Fruit fly (Drosophila melanogaster) S2 (cell line): ENCODE measurements around the gene CG6661.

ENCODE experiments used
- CG8478 ChIP-seq: fragments of >200 bp; optimal IDR thresholded peaks from 2 replicates; lab custom pipeline; 2018
- CTCF ChIP-seq, 2 experiments: fragments of >200 bp; optimal IDR thresholded peaks; 2 replicates each; lab custom pipeline; 2018

CG6661 gene

DNA sequence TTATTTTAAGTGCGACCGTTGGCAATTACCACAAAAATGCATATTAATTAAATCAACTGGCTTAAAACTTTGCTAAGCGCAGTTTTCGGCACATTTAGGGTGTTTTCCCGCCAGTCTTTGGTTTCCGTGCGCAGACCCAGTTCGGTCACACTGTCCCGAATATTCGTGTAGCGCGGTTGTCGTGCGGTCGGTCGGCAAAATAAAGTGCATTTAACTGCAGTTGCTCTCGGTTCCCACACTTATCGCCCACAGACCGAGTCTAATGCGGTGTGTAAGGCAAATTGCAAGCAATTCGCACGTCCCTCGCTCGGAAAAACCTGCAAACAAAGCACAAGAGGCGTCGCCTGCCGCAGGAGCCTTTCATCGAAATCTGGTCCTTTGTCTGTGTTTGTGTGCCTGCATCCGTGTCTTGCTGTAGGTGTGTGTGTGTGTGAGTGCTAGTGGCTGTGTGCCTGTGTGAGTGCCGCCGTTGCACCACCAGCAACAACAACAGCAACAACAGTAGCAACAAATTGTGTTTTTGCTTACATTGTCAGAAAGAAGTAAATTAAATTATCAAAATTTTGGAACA, 18.6 kb downstream of the CG6661 start, which contains the start of the genes CG13484 and Frl:
CG13484 (minus strand) TSS at position 7 of the 571 bp plus-strand sequence.
Frl (plus strand) TSS at position 143 of the 571 bp plus-strand sequence.
- peak; percentile 12 to 37 for TF ChIP-seq CTCF (optimal IDR thresholded peaks at IDR 0.05; lab: Kevin White, UChicago)
- TF ChIP-seq CG8478 (lab: Kevin White, UChicago) = no peak

DNA sequence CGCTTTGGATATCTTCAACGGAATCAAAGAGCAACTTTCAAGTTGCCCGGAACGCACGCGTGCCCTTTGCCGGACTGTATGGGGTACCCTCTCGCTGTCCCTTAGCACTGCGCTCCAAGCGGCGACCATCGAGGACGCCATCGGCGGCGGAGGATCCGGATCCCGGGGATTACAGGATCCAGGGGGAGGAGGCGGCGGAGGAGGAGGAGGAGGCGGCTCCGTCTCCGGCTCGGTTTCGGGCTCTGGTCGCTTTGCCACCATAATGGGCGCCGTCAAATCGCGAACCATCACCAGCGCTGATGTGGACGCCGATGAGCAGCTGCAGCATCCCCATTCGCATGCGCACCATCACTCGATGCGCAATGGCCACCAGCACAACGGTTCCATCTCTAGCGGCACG, 19.2 kb downstream of the CG6661 start:
- TF ChIP-seq CG8478 (lab: Kevin White, UChicago) = no peak
- no peak for TF ChIP-seq CTCF (optimal IDR thresholded peaks at IDR 0.05; lab: Kevin White, UChicago)

DNA sequence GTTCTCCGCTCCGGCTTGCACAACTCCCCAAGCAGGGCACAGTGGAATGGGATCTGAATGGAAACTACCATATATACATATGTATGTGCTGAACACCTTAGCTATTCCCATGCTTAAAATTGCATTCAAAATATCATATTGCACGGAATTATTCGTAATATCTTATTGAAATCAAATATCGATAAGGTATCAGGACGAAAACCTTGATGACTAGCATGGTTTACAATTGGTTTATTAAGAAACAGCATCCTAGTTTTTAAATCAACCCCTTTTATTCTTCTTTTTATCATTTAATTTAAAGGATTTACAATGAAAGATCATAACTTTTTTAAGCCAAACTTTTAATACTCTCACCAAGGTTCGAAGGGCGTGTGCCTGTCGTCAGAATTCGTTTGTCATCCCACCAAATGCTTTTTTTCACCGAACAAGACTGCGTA, 20.7 kb downstream of the CG6661 start:
- TF ChIP-seq CG8478 (lab: Kevin White, UChicago) = no peak

DNA sequence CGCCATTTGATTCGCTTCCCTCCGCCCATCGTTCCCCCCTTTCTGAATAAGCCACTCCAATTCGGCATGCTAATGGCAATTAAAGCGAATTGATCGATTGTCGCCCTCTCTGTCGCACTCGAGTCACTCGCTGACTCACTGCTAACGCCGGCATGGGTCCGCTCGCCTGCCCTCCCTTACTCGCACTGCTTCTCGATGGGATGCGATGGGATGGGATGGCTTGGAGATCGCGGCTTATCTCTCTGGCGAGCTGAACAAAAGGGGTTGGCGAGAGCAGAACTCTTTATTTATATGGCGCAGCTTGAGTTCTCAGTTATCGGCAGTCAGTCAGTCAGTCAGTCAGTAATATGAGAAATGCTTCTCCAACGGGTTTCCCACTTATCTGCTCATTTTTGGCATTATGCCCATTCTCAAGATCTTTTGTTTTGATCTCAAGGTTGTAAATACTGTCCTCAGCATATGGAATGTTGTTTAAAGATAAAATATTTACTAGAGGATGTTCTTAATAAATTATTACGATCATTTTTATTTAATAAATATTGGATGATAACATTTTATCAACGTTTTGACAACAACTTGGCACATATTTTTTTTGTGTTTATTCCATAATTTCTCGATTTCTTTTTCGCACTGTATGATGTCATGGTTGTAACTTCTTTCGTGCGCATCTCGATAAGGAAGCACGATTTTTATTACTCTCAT, 21.4 kb downstream of the CG6661 start:
- TF ChIP-seq CTCF (optimal IDR thresholded peaks at IDR 0.05; lab: Kevin White, UChicago) = no peak
- TF ChIP-seq CG8478 (lab: Kevin White, UChicago) = no peak

DNA sequence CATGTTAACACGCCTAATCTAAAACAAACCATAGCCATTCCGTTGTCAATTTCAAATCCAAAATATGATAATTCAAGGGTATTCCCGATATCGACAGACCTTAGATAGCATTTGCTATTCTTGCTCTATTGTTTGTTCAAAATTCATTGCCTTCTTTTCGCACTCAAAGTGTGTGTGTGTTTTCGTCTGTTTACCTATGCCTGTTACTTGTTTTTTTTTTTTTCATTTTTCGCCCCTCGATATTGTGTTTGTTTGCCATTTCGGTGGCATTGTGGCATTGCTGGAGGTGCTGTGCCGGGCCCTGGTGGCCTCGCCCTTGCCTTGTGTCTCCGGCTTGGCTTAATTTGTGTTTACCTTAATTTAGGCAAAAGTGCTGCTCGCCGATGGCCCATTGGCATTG, 22.2 kb downstream of the CG6661 start:
- no peak for TF ChIP-seq CTCF (optimal IDR thresholded peaks at IDR 0.05; lab: Kevin White, UChicago)
- TF ChIP-seq CG8478 (lab: Kevin White, UChicago) = no peak

DNA sequence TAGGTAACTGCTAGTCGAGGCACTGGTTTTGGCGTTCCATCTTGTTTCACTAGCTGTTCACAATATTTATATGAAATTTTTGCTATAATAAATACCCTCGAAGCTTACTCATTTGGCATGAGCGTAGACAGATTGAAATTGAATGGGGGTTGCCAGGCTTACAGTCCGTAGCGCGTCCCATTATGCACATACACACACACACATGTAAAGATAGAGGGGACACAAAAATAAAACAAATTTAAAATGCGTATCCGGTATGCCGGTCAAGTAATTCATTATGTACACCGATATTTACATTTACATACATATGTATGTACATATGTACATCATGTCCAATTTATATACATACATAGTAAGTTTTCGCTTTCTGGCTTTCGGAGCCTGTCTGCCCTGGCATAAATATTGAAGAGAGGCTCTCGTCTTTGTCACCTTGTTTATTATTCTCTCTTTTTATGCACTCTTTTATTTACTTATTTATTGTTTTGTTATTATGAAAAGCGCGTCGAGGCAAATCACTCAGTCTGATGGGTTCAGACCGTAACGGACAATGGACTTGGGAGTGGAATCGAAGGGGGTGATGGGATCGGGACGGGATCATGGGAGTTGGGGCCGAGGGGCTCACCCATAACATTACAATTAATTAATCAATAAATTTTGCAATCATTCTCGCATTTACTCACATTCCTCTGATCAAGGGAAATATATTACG, 24.8 kb downstream of the CG6661 start:
- TF ChIP-seq CG8478 (lab: Kevin White, UChicago) (no peak), CTCF (optimal IDR thresholded peaks at IDR 0.05; lab: Kevin White, UChicago) (no peak)

DNA sequence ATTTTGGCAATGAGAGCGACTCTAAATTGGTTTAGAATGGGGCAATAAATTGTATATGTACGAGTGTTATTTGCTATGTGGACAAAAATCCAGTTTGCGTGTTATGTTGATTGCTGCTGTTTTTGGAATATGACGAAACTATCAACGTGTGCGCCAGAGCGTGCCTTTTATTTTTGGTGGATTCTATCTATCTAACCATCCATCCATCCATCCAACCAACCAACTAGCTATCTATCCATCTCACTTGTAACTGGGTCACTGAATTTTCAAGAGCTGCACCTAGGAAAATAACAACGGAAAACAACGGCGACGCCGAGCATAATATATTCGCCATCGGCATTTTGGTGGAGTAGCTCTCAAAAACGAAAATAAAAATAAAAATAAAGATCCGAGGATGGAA, 28.1 kb downstream of the CG6661 start:
- no peak for TF ChIP-seq CTCF (optimal IDR thresholded peaks at IDR 0.05; lab: Kevin White, UChicago)
- TF ChIP-seq CG8478 (lab: Kevin White, UChicago) = no peak

DNA sequence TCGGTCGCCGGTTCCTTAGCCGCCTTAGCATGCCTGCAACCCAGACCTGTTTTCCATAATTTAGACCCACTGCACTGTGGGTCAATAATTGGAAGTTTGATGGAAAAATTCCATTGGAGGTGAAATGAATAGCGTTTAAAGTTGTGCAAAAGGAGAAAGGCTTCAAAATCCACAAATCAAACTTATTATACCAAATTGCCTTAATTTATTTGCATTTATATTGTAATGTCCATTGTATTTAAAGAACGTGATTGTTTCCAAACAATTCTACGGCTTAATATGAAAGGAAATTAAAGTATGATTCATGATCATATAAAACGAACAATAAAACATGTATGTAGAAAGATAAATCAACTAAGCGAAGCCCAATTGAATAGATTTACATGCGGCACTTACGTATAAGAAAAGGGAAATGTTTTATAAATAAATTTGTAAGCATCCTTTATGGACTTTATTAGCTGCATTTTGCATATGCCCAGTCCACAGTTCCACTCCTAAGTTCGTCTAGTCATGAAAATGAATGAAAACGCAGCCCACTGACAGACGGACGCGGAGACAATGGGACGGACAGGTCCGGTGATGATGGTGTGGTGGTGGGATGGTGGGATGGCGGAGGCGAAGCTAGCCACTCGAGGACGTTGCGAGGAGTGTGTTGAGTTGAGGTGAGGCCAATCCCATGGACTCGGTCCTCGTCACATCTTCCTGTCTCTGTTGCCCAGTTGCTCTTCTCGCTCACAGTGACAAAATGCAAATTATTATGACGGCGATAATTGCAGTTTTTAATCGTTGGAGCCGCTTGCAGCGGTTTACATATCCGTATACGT, 28.9 kb downstream of the CG6661 start:
- TF ChIP-seq CG8478 (lab: Kevin White, UChicago) (no peak), CTCF (optimal IDR thresholded peaks at IDR 0.05; lab: Kevin White, UChicago) (no peak)

DNA sequence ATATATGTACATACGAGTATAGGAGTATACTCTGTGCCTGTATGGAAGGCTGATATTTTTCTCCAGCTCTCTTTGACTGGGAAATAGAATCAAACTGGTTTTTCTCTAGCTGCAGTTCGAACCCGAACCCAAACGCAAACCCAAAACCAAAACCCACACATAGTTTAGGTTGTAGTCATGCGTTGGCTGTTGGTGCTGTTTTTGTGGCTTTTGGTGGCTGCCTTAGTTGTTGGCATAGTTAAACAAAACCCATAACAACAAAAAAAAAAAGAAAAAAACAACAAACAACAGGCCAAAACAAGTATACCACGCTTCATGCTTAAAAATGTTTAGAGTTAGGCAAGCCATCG, 29.5 kb downstream of the CG6661 start:
- TF ChIP-seq CG8478 (lab: Kevin White, UChicago) (no peak), CTCF (optimal IDR thresholded peaks at IDR 0.05; lab: Kevin White, UChicago) (no peak)

DNA sequence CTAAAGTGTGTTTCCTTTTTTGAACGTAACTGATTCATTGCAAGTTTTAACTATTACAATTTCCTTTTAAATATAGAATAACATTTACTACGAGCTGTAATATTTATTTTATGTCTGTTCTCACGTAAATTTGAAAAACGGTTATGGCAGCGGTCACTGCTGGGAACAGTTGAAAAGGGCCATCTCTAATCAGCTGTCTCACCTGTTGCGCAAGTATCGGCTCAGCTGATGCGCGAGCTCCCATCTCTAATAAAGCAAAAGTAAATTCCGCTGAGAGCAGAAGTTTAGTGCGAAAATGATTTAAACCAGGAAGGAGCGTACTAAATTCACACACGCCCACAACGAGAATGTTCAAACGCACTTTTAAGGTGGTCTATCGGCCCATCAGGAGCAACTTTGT, 37.0 kb downstream of the CG6661 start, which contains the start of gene Pex1:
Pex1 (plus strand) TSS at position 272 of the 400 bp plus-strand sequence.
- TF ChIP-seq CTCF (optimal IDR thresholded peaks at IDR 0.05; lab: Kevin White, UChicago) (peak in 1 of 2 experiments; percentile 17), CG8478 (lab: Kevin White, UChicago) (no peak)

DNA sequence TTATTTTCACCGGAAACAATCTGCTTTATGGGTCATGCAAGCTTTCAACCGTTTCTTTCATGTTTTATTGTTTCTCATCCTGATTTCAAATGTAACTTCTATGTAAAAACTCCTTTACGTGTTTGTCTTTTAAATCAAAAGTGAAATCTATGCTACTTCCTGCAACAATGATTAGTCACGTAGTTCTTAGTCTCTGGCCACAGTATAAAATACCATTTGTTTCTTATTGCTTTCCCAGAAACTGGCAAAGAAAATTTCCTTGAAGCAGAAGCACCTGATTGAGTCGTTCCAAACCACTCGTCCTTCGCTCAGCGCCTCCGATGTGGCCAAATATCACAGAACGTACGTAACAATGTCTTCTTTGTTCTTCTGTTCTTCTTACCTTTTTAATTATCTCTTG, 40.9 kb downstream of the CG6661 start, which contains the start of gene btl:
btl (plus strand) TSS at position 301 of the 400 bp plus-strand sequence.
- TF ChIP-seq CTCF (optimal IDR thresholded peaks at IDR 0.05; lab: Kevin White, UChicago) (no peak), CG8478 (lab: Kevin White, UChicago) (no peak)

DNA sequence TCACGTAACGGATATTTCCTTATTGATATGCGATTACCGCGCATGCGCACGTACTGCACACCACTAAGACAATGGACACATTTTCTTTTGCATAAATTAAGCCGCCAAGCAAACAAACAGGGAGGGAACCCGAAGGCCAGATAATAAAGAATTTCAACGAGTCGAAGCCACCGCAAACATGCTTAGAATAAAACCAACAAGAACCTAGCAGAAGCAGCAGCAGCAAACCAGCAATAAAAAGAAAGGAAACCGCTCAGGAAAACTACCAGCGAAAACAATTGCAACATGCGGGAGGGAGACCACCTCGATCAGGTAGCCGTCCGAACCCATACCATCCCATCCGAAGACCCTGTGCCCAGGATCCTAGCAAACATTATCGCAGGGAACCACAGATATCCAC, 42.0 kb downstream of the CG6661 start:
- no peak for TF ChIP-seq CG8478 (lab: Kevin White, UChicago)
- no peak for TF ChIP-seq CTCF (optimal IDR thresholded peaks at IDR 0.05; lab: Kevin White, UChicago)

DNA sequence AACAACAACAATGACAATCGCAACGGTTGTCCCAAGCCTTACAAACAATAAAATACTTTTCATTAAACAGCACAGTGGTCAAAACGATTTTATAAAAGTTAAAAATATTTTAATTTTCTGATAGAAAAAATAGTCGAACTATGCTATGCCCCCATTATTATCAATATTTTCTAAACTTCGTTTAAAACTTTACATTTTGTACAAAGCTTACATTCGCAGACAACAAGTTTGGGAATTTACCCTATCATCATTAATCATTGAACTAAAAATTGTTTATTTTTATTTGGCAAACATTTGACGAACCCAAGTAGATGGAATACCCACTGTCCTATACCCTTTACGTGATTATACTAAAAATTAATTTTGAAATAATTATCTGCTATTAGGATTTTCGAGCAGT, 43.7 kb downstream of the CG6661 start:
- no peak for TF ChIP-seq CTCF (optimal IDR thresholded peaks at IDR 0.05; lab: Kevin White, UChicago)

DNA sequence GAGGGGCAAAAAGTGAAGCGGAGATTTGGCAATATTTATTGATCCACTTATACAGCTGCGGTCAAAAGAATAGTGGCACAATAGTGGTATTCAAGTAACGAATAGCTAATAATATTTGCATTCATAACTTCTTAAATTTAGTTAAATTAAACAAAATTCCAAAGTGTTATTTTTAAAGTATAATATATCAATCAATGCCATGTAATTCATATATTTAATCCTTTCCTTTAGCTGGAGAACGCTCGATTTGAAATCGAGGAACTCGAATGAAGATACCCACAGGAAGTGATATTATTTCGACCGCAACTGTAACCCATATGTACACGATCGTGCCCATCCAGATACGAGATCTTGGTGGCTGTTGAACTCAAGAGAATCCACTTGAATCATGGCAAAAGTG, 44.6 kb downstream of the CG6661 start:
- TF ChIP-seq CTCF (optimal IDR thresholded peaks at IDR 0.05; lab: Kevin White, UChicago) (no peak), CG8478 (lab: Kevin White, UChicago) (no peak)
